Worm (Caenorhabditis elegans) whole organism, young adult: ENCODE results near the gene lfi-1.

Experiments used
- B0261.1 ChIP-seq: sonication (generic microtip); optimal IDR thresholded peaks from 2 replicates; lab custom pipeline; 2016; ENCODE audit warnings: mild to moderate bottlenecking, missing genetic modification characterization, moderate library complexity, missing compliant biosample characterization
- B0336.3 ChIP-seq: fragments of 200-800 bp; sonication (Bioruptor generic); IDR thresholded peaks from 2 replicates; pipeline ENCODE4 v1.3.6; 2022; ENCODE audit warnings: missing genetic modification characterization, missing compliant biosample characterization
- C17E4.6 ChIP-seq: fragments of 200-800 bp; sonication (Bioruptor generic); IDR thresholded peaks from 2 replicates; pipeline ENCODE4 v1.3.6; 2022; ENCODE audit warnings: missing genetic modification reagents, missing genetic modification characterization, missing compliant biosample characterization
- D2030.7 ChIP-seq: fragments of 200-800 bp; sonication (Bioruptor generic); IDR thresholded peaks from 2 replicates; pipeline ENCODE4 v1.3.6; 2022; ENCODE audit warnings: missing genetic modification reagents, missing genetic modification characterization, missing compliant biosample characterization
- F22D6.2 ChIP-seq: sonication (generic microtip); optimal IDR thresholded peaks from 2 replicates; lab custom pipeline; 2016; ENCODE audit warnings: mild to moderate bottlenecking, missing genetic modification characterization, missing compliant biosample characterization
- F49E8.2 ChIP-seq: sonication (generic microtip); optimal IDR thresholded peaks from 3 replicates; lab custom pipeline; 2017; ENCODE audit warnings: missing genetic modification characterization, mild to moderate bottlenecking, missing compliant biosample characterization, antibody characterized with exemption, moderate library complexity; ENCODE audit not compliant: insufficient read depth
- F52B5.7 ChIP-seq: sonication (generic microtip); optimal IDR thresholded peaks from 2 replicates; lab custom pipeline; 2016; ENCODE audit warnings: mild to moderate bottlenecking, missing genetic modification characterization, missing compliant biosample characterization
- F55B11.4 ChIP-seq: sonication (generic microtip); optimal IDR thresholded peaks from 2 replicates; lab custom pipeline; 2016; ENCODE audit warnings: missing compliant biosample characterization, missing genetic modification characterization, borderline replicate concordance; ENCODE audit not compliant: insufficient read depth
- F57A8.1 ChIP-seq: fragments of 200-800 bp; sonication (Bioruptor generic); optimal IDR thresholded peaks from 2 replicates; lab custom pipeline; 2018; ENCODE audit warnings: mild to moderate bottlenecking, missing genetic modification characterization, moderate library complexity, missing compliant biosample characterization
- K11D2.4 ChIP-seq: fragments of 200-800 bp; sonication (Bioruptor generic); IDR thresholded peaks from 2 replicates; pipeline ENCODE4 v1.3.6; 2022; ENCODE audit warnings: missing genetic modification reagents, missing genetic modification characterization, missing compliant biosample characterization
- T26A5.8 ChIP-seq: sonication (generic microtip); optimal IDR thresholded peaks from 2 replicates; lab custom pipeline; 2016; ENCODE audit warnings: missing genetic modification characterization, missing compliant biosample characterization
- Y53G8AR.9 ChIP-seq: fragments of 200-800 bp; sonication (Bioruptor generic); conservative IDR thresholded peaks from 2 replicates; pipeline ENCODE4 v1.3.6; 2022; ENCODE audit warnings: missing genetic modification reagents, missing genetic modification characterization, missing compliant biosample characterization
- Y67H2A.10 ChIP-seq: fragments of 200-800 bp; sonication (Bioruptor generic); conservative IDR thresholded peaks from 2 replicates; pipeline ENCODE4 v1.3.6; 2022; ENCODE audit warnings: missing genetic modification reagents, missing genetic modification characterization, missing compliant biosample characterization
- atf-7 ChIP-seq: sonication (generic microtip); optimal IDR thresholded peaks from 2 replicates; lab custom pipeline; 2017; ENCODE audit warnings: mild to moderate bottlenecking, missing genetic modification characterization, missing compliant biosample characterization
- cebp-1 ChIP-seq, 2 experiments: fragments of 200-800 bp in 1 of 2; sonication (Bioruptor generic) in 1 of 2; sonication (generic microtip) in 1 of 2; IDR thresholded peaks in 1 of 2; optimal IDR thresholded peaks in 1 of 2; 2 replicates each; pipeline versions ENCODE4 v1.3.6 to Lab custom; 2017 to 2022; ENCODE audit warnings: missing compliant biosample characterization in 2 of 2, missing genetic modification characterization in 2 of 2, mild to moderate bottlenecking in 1 of 2, missing genetic modification reagents in 1 of 2, moderate library complexity in 1 of 2
- ceh-27 ChIP-seq: fragments of 200-800 bp; sonication (Bioruptor generic); optimal IDR thresholded peaks from 2 replicates; lab custom pipeline; 2018; ENCODE audit warnings: mild to moderate bottlenecking, missing genetic modification characterization, moderate library complexity, missing compliant biosample characterization
- die-1 ChIP-seq: sonication (generic microtip); optimal IDR thresholded peaks from 2 replicates; lab custom pipeline; 2016; ENCODE audit warnings: missing genotype, mild to moderate bottlenecking, missing genetic modification characterization, missing compliant biosample characterization
- dox-1 ChIP-seq: fragments of 200-800 bp; sonication (Bioruptor generic); IDR thresholded peaks from 2 replicates; pipeline ENCODE4 v1.3.6; 2022; ENCODE audit warnings: missing genetic modification reagents, missing genetic modification characterization, missing compliant biosample characterization
- dpl-1 ChIP-seq: fragments of 150-350 bp; optimal IDR thresholded peaks from 2 replicates; lab custom pipeline; 2014; ENCODE audit warnings: missing biosample characterization, missing genetic modification reagents, missing genetic modification characterization
- efl-1 ChIP-seq: fragments of 150-350 bp; optimal IDR thresholded peaks from 2 replicates; lab custom pipeline; 2014; ENCODE audit warnings: missing biosample characterization, missing genetic modification reagents, missing genetic modification characterization
- ets-4 ChIP-seq: fragments of 200-800 bp; sonication (Bioruptor generic); optimal IDR thresholded peaks from 2 replicates; lab custom pipeline; 2018; ENCODE audit warnings: mild to moderate bottlenecking, missing genetic modification characterization, missing compliant biosample characterization
- fkh-3 ChIP-seq: sonication (generic microtip); optimal IDR thresholded peaks from 2 replicates; lab custom pipeline; 2016; ENCODE audit warnings: mild to moderate bottlenecking, missing genetic modification characterization, missing compliant biosample characterization
- hmg-1.2 ChIP-seq: fragments of 200-800 bp; sonication (Bioruptor generic); IDR thresholded peaks from 2 replicates; pipeline ENCODE4 v1.3.6; 2022; ENCODE audit warnings: missing genetic modification reagents, missing genetic modification characterization, missing compliant biosample characterization
- let-607 ChIP-seq, 2 experiments: fragments of 200-800 bp in 1 of 2; sonication (Bioruptor generic) in 1 of 2; sonication (generic microtip) in 1 of 2; optimal IDR thresholded peaks; 2 replicates each; lab custom pipeline; 2016 to 2018; ENCODE audit warnings: mild to moderate bottlenecking in 2 of 2, missing compliant biosample characterization in 2 of 2, missing genetic modification characterization in 2 of 2, moderate library complexity in 2 of 2, missing genotype in 1 of 2
- lin-26 ChIP-seq: fragments of 200-800 bp; sonication (Bioruptor generic); IDR thresholded peaks from 2 replicates; pipeline ENCODE4 v1.3.6; 2022; ENCODE audit warnings: missing genetic modification reagents, missing genetic modification characterization, missing compliant biosample characterization
- lin-35 ChIP-seq, 3 experiments: fragments of 150-350 bp in 2 of 3; sonication (generic microtip) in 1 of 3; optimal IDR thresholded peaks; 2 replicates each; lab custom pipeline; 2014 to 2018; ENCODE audit warnings: missing biosample characterization in 3 of 3, missing genetic modification characterization in 3 of 3, missing genetic modification reagents in 3 of 3
- lin-40 ChIP-seq: sonication (generic microtip); optimal IDR thresholded peaks from 2 replicates; lab custom pipeline; 2016; ENCODE audit warnings: missing genetic modification characterization, mild to moderate bottlenecking, missing compliant biosample characterization, missing genotype, missing genetic modification reagents
- lir-1 ChIP-seq: fragments of 200-800 bp; sonication (Bioruptor generic); conservative IDR thresholded peaks from 2 replicates; pipeline ENCODE4 v1.3.6; 2022; ENCODE audit warnings: missing genetic modification reagents, missing genetic modification characterization, missing compliant biosample characterization
- mcd-1 ChIP-seq: fragments of 200-800 bp; sonication (Bioruptor generic); IDR thresholded peaks from 2 replicates; pipeline ENCODE4 v1.3.6; 2022; ENCODE audit warnings: missing genetic modification reagents, missing genetic modification characterization, missing compliant biosample characterization
- nfyb-1 ChIP-seq: fragments of 200-800 bp; sonication (Bioruptor generic); IDR thresholded peaks from 2 replicates; pipeline ENCODE4 v1.3.6; 2022; ENCODE audit warnings: missing genetic modification reagents, missing genetic modification characterization, missing compliant biosample characterization
- nhr-80 ChIP-seq: sonication (generic microtip); optimal IDR thresholded peaks from 2 replicates; lab custom pipeline; 2016; ENCODE audit warnings: missing genetic modification characterization, missing compliant biosample characterization
- nhr-90 ChIP-seq: sonication (generic microtip); optimal IDR thresholded peaks from 2 replicates; lab custom pipeline; 2016; ENCODE audit warnings: missing genotype, mild to moderate bottlenecking, missing genetic modification characterization, missing compliant biosample characterization
- rcor-1 ChIP-seq: fragments of 200-800 bp; sonication (Bioruptor generic); IDR thresholded peaks from 2 replicates; pipeline ENCODE4 v1.3.6; 2022; ENCODE audit warnings: missing genetic modification reagents, missing genetic modification characterization, missing compliant biosample characterization
- rpc-1 ChIP-seq, 2 experiments: fragments of 150-350 bp in 1 of 2; sonication (generic microtip) in 1 of 2; optimal IDR thresholded peaks; 2 replicates each; lab custom pipeline; 2014 to 2018; ENCODE audit warnings: missing biosample characterization in 1 of 2, missing genetic modification characterization in 1 of 2, missing genetic modification reagents in 1 of 2, missing genotype in 1 of 2
- snpc-1.3 ChIP-seq: sonication (generic microtip); optimal IDR thresholded peaks from 2 replicates; lab custom pipeline; 2017; ENCODE audit warnings: missing genetic modification characterization, mild to moderate bottlenecking, missing compliant biosample characterization, antibody characterized with exemption, moderate library complexity, missing genotype, missing genetic modification reagents; ENCODE audit not compliant: insufficient read depth
- tbp1 ChIP-seq: fragments of 200-800 bp; sonication (Bioruptor generic); optimal IDR thresholded peaks from 2 replicates; lab custom pipeline; 2018; ENCODE audit warnings: mild to moderate bottlenecking, missing genetic modification characterization, missing compliant biosample characterization
- unc-62 ChIP-seq: fragments of 150-350 bp; optimal IDR thresholded peaks from 2 replicates; lab custom pipeline; 2014; ENCODE audit warnings: missing biosample characterization, missing genetic modification reagents, missing genetic modification characterization
- zfh-2 ChIP-seq: fragments of 200-800 bp; sonication (Bioruptor generic); conservative IDR thresholded peaks from 2 replicates; pipeline ENCODE4 v1.3.6; 2022; ENCODE audit warnings: missing genetic modification reagents, missing genetic modification characterization, missing compliant biosample characterization
- zim-3 ChIP-seq: sonication (generic microtip); optimal IDR thresholded peaks from 2 replicates; lab custom pipeline; 2017; ENCODE audit warnings: mild to moderate bottlenecking, missing genetic modification characterization, moderate library complexity, missing compliant biosample characterization
- ztf-22 ChIP-seq: fragments of 200-800 bp; sonication (Bioruptor generic); optimal IDR thresholded peaks from 2 replicates; lab custom pipeline; 2018; ENCODE audit warnings: mild to moderate bottlenecking, missing genetic modification characterization, moderate library complexity, missing compliant biosample characterization
- ztf-6 ChIP-seq: fragments of 200-800 bp; sonication (Bioruptor generic); IDR thresholded peaks from 2 replicates; pipeline ENCODE4 v1.3.6; 2022; ENCODE audit warnings: missing genetic modification reagents, missing genetic modification characterization, missing compliant biosample characterization

lfi-1 gene

ce11 chrX:4969228-4969627 lies 7.4 kb upstream of the lfi-1 start, which contains the start of gene M03F4.6 (continued):
- peak in 1 of 2 experiments; percentile 90 for TF ChIP-seq let-607 (tag; optimal IDR thresholded peaks at IDR 0.05; lab: Kevin White, UChicago)
- peak; percentile 42; the same call in 1 of the 2 replicates for TF ChIP-seq dox-1 (GFP tag; lab: Robert Waterston, UW)
- peak; percentile 35; the same call in 1 of the 2 replicates for TF ChIP-seq rcor-1 (GFP tag; lab: Robert Waterston, UW)
- TF ChIP-seq nfyb-1 (GFP tag; lab: Robert Waterston, UW), result peak; percentile 47; the same call in 1 of the 2 replicates
- no peak for TF ChIP-seq F55B11.4 (tag; lab: Kevin White, UChicago)
- no peak for TF ChIP-seq snpc-1.3 (tag; lab: Kevin White, UChicago)
- no peak for TF ChIP-seq fkh-3
- TF ChIP-seq B0261.1 (tag; lab: Kevin White, UChicago), result no peak

ce11 chrX:4970863-4971345 lies 5.7 kb upstream of the lfi-1 start, which contains the start of gene calu-1:
Gene calu-1 (minus strand): TSS chrX:4970913.
- TF ChIP-seq K11D2.4 (GFP tag; lab: Robert Waterston, UW) (no peak), let-607 (tag; optimal IDR thresholded peaks at IDR 0.05; lab: Kevin White, UChicago) (peak; percentile 99), die-1 (tag; lab: Kevin White, UChicago) (no peak), unc-62 (peak; percentile 48), C17E4.6 (GFP tag; lab: Robert Waterston, UW) (no peak), Y67H2A.10 (GFP tag; lab: Robert Waterston, UW) (no peak), lin-40 (tag; lab: Kevin White, UChicago) (no peak), Y53G8AR.9 (GFP tag; lab: Robert Waterston, UW) (0 out of 2 replicates have a peak, but pooled peaks have one; percentile 10), tbp1 (peak; percentile 16), F52B5.7 (tag; lab: Kevin White, UChicago) (no peak), ets-4 (peak; percentile 79), rpc-1 (optimal IDR thresholded peaks at IDR 0.05; lab: Kevin White, UChicago) (no peak), rpc-1 (tag; optimal IDR thresholded peaks at IDR 0.05; lab: Kevin White, UChicago) (no peak), atf-7 (tag; lab: Kevin White, UChicago) (peak; percentile 15), dox-1 (GFP tag; lab: Robert Waterston, UW) (0 out of 2 replicates have a peak, but pooled peaks have one; percentile 28), efl-1 (GFP tag; lab: Kevin White, UChicago) (no peak), F57A8.1 (no peak), D2030.7 (GFP tag; lab: Robert Waterston, UW) (no peak), dpl-1 (GFP tag; lab: Kevin White, UChicago) (no peak), B0336.3 (GFP tag; lab: Robert Waterston, UW) (0 out of 2 replicates have a peak, but pooled peaks have one; percentile 21), nfyb-1 (GFP tag; lab: Robert Waterston, UW) (peak; percentile 61; the same call in 1 of the 2 replicates), F49E8.2 (tag; lab: Kevin White, UChicago) (no peak), T26A5.8 (tag; lab: Kevin White, UChicago) (no peak), zim-3 (tag; lab: Kevin White, UChicago) (no peak), ztf-22 (GFP tag; lab: Kevin White, UChicago) (peak; percentile 38), nhr-80 (tag; lab: Kevin White, UChicago) (peak; percentile 95), nhr-90 (tag; lab: Kevin White, UChicago) (peak; percentile 53), B0261.1 (tag; lab: Kevin White, UChicago) (no peak)
- TF ChIP-seq, all 124 proteins: peak for 12

ce11 chrX:4971427-4971826 lies 5.2 kb upstream of the lfi-1 start:
- TF ChIP-seq nfyb-1 (GFP tag; lab: Robert Waterston, UW), result peak; percentile 37
- TF ChIP-seq hmg-1.2 (GFP tag; lab: Robert Waterston, UW), result peak; percentile 90
- TF ChIP-seq tbp1, result peak; percentile 17
- peak in 1 of 3 experiments; percentile 19 for TF ChIP-seq lin-35 (GFP tag; optimal IDR thresholded peaks at IDR 0.05; lab: Kevin White, UChicago)
- peak; percentile 70; the same call in 1 of the 2 replicates for TF ChIP-seq lin-26
- TF ChIP-seq ceh-27, result peak; percentile 50
- no peak for TF ChIP-seq F22D6.2
- TF ChIP-seq mcd-1, result peak; percentile 40
- TF ChIP-seq ztf-6 (GFP tag; lab: Robert Waterston, UW), result peak; percentile 41; the same call in 1 of the 2 replicates
- no peak for TF ChIP-seq unc-62
- TF ChIP-seq lir-1 (GFP tag; lab: Robert Waterston, UW), result 0 out of 2 replicates have a peak, but pooled peaks have one; percentile 31
- no peak for TF ChIP-seq efl-1 (GFP tag; lab: Kevin White, UChicago)
- no peak for TF ChIP-seq cebp-1 (GFP tag; IDR thresholded peaks at IDR 0.05; lab: Robert Waterston, UW)
- TF ChIP-seq cebp-1 (tag; optimal IDR thresholded peaks at IDR 0.05; lab: Kevin White, UChicago), result peak; percentile 56
- no peak for TF ChIP-seq ets-4
- peak; percentile 76 for TF ChIP-seq zfh-2 (GFP tag; lab: Robert Waterston, UW)
